Worm (Caenorhabditis elegans): Measurements from ENCODE around the gene ZK813.5.

- no peak for TF ChIP-seq ceh-13 (GFP tag; optimal IDR thresholded peaks at IDR 0.05)
- no peak for TF ChIP-seq pes-1 (GFP tag; IDR thresholded peaks at IDR 0.05)
- TF ChIP-seq hnd-1 (tag; optimal IDR thresholded peaks at IDR 0.05): no peak
- no peak for TF ChIP-seq sea-1 (GFP tag; conservative IDR thresholded peaks at IDR 0.05)
- TF ChIP-seq tra-4 (tag; optimal IDR thresholded peaks at IDR 0.05): no peak
- TF ChIP-seq ets-7 (tag; optimal IDR thresholded peaks at IDR 0.05): no peak
- TF ChIP-seq hmbx-1 (tag; optimal IDR thresholded peaks at IDR 0.05): no peak
- TF ChIP-seq scrt-1 (GFP tag; IDR thresholded peaks at IDR 0.05): no peak
- TF ChIP-seq F13C5.2 (tag; optimal IDR thresholded peaks at IDR 0.05): no peak
- no peak for TF ChIP-seq ama-1 (optimal IDR thresholded peaks at IDR 0.05)
- no peak for TF ChIP-seq tbx-11 (GFP tag; IDR thresholded peaks at IDR 0.05)
- no peak for TF ChIP-seq hmg-4 (GFP tag; optimal IDR thresholded peaks at IDR 0.05)
- TF ChIP-seq tbx-37 (GFP tag; conservative IDR thresholded peaks at IDR 0.05): no peak
These were observed 41.4 kb upstream of the ZK813.5 start for ce11 chrX:3492431-3492830.

Measured in whole organism, early embryonic.